Worm (Caenorhabditis elegans) whole organism, L4 larva: ENCODE data around the gene smvt-1.

Experiments
- D1046.2 ChIP-seq: fragments of 200-800 bp; sonication (Bioruptor generic); IDR thresholded peaks from 2 replicates; pipeline ENCODE4 v1.3.6; 2022; ENCODE audit warnings: missing genetic modification characterization, missing compliant biosample characterization
- aly-2 ChIP-seq: sonication (generic microtip); optimal IDR thresholded peaks from 2 replicates; lab custom pipeline; 2018; ENCODE audit warnings: missing biosample characterization, missing genetic modification characterization
- hif-1 ChIP-seq, 2 experiments: sonication (generic microtip); optimal IDR thresholded peaks; 2 replicates each; lab custom pipeline; 2016 to 2017; ENCODE audit warnings: missing compliant biosample characterization in 2 of 2, missing genetic modification characterization in 2 of 2, missing genetic modification reagents in 2 of 2, missing genotype in 2 of 2, mild to moderate bottlenecking in 1 of 2
- lin-29 ChIP-seq: fragments of 200-800 bp; sonication (Bioruptor generic); IDR thresholded peaks from 2 replicates; pipeline ENCODE4 v1.3.6; 2022; ENCODE audit warnings: missing genetic modification reagents, missing genetic modification characterization, missing compliant biosample characterization
- lsy-2 ChIP-seq, 2 experiments: fragments of 150-350 bp in 1 of 2; sonication (generic microtip) in 1 of 2; optimal IDR thresholded peaks; 2 replicates each; lab custom pipeline; 2014 to 2017; ENCODE audit warnings: missing biosample characterization in 2 of 2, missing genetic modification characterization in 2 of 2
- nhr-237 ChIP-seq: sonication (generic microtip); optimal IDR thresholded peaks from 2 replicates; lab custom pipeline; 2017; ENCODE audit warnings: missing biosample characterization, missing genetic modification characterization
- nhr-77 ChIP-seq: fragments of 150-350 bp; optimal IDR thresholded peaks from 2 replicates; lab custom pipeline; 2014; ENCODE audit warnings: missing biosample characterization, missing genetic modification characterization
- pha-4 ChIP-seq, 2 experiments: fragments of 150-350 bp in 1 of 2; fragments of 200-800 bp in 1 of 2; sonication (Bioruptor generic) in 1 of 2; IDR thresholded peaks in 1 of 2; optimal IDR thresholded peaks in 1 of 2; 2 replicates each; pipeline versions ENCODE4 v1.3.6 to Lab custom; 2014 to 2022; ENCODE audit warnings: missing genetic modification characterization in 2 of 2, missing genetic modification reagents in 2 of 2, missing biosample characterization in 1 of 2, missing compliant biosample characterization in 1 of 2
- unc-130 ChIP-seq: sonication (generic microtip); optimal IDR thresholded peaks from 2 replicates; lab custom pipeline; 2016; ENCODE audit warnings: missing genetic modification reagents, missing genetic modification characterization, missing compliant biosample characterization
- unc-62 ChIP-seq, 3 experiments: fragments of 150-350 bp in 1 of 3; sonication (generic microtip); optimal IDR thresholded peaks in 2 of 3; peaks in 1 of 3; 1 replicate in 1 of 3; 2 replicates in 2 of 3; lab custom pipeline; 2014 to 2017; ENCODE audit warnings: missing biosample characterization in 3 of 3, missing genetic modification characterization in 3 of 3, missing genetic modification reagents in 3 of 3, missing genotype in 1 of 3

ce11 chrX:2494296-2494695 lies 54.5 kb downstream of the smvt-1 start:
- TF ChIP-seq nhr-77 (tag; lab: Kevin White, UChicago) (no peak), hif-1 (tag; optimal IDR thresholded peaks at IDR 0.05; lab: Kevin White, UChicago) (no peak), unc-62 (GFP tag; optimal IDR thresholded peaks at IDR 0.05 in 1 of 2; lab: Kevin White, UChicago) (no peak), unc-62 (tag; optimal IDR thresholded peaks at IDR 0.05; lab: Kevin White, UChicago) (no peak), lsy-2 (tag; optimal IDR thresholded peaks at IDR 0.05; lab: Kevin White, UChicago) (no peak), aly-2 (tag; lab: Kevin White, UChicago) (no peak), unc-130 (GFP tag; lab: Kevin White, UChicago) (no peak), lin-29 (GFP tag; lab: Robert Waterston, UW) (no peak), nhr-237 (tag; lab: Kevin White, UChicago) (no peak), pha-4 (GFP tag; IDR thresholded peaks at IDR 0.05; lab: Robert Waterston, UW) (no peak), pha-4 (tag; optimal IDR thresholded peaks at IDR 0.05; lab: Kevin White, UChicago) (no peak), D1046.2 (GFP tag; lab: Robert Waterston, UW) (no peak)
